Worm (Caenorhabditis elegans) whole organism, L3 larva: ENCODE measurements around the gene T28D6.6.

Experiments
- R02D3.7 ChIP-seq: fragments of 150-350 bp; optimal IDR thresholded peaks from 2 replicates; lab custom pipeline; 2014; ENCODE audit warnings: missing biosample characterization, missing genetic modification characterization
- ZK546.5 ChIP-seq: sonication (generic microtip); optimal IDR thresholded peaks from 2 replicates; lab custom pipeline; 2017; ENCODE audit warnings: missing biosample characterization, missing genetic modification characterization
- ama-1 ChIP-seq: fragments of 150-350 bp; optimal IDR thresholded peaks from 2 replicates; lab custom pipeline; 2018
- ceh-16 ChIP-seq: sonication (generic microtip); optimal IDR thresholded peaks from 2 replicates; lab custom pipeline; 2017; ENCODE audit warnings: missing biosample characterization, missing genetic modification characterization
- ceh-28 ChIP-seq: fragments of 150-350 bp; optimal IDR thresholded peaks from 2 replicates; lab custom pipeline; 2014; ENCODE audit warnings: missing biosample characterization, missing genetic modification reagents, missing genetic modification characterization
- ceh-82 ChIP-seq: fragments of 150-350 bp; optimal IDR thresholded peaks from 2 replicates; lab custom pipeline; 2014; ENCODE audit warnings: missing biosample characterization, missing genetic modification characterization
- ceh-9 ChIP-seq: sonication (generic microtip); optimal IDR thresholded peaks from 2 replicates; lab custom pipeline; 2018; ENCODE audit warnings: missing biosample characterization, missing genetic modification characterization
- daf-12 ChIP-seq: fragments of 150-350 bp; optimal IDR thresholded peaks from 2 replicates; lab custom pipeline; 2014; ENCODE audit warnings: missing biosample characterization, missing genetic modification reagents, missing genetic modification characterization
- egl-27 ChIP-seq: sonication (generic microtip); optimal IDR thresholded peaks from 4 replicates; lab custom pipeline; 2017; ENCODE audit warnings: missing biosample characterization, missing genetic modification reagents, missing genetic modification characterization
- egl-5 ChIP-seq: fragments of 150-350 bp; optimal IDR thresholded peaks from 2 replicates; lab custom pipeline; 2017; ENCODE audit warnings: missing biosample characterization, missing genetic modification reagents, missing genetic modification characterization, inconsistent platforms
- elt-1 ChIP-seq: fragments of 150-350 bp; optimal IDR thresholded peaks from 2 replicates; lab custom pipeline; 2014; ENCODE audit warnings: missing biosample characterization, missing genetic modification characterization
- elt-2 ChIP-seq: sonication (generic microtip); optimal IDR thresholded peaks from 2 replicates; lab custom pipeline; 2016; ENCODE audit warnings: missing genetic modification reagents, mild to moderate bottlenecking, missing genetic modification characterization, missing compliant biosample characterization
- elt-3 ChIP-seq, 3 experiments: fragments of 150-350 bp in 1 of 3; sonication (generic microtip) in 2 of 3; optimal IDR thresholded peaks; 2 replicates in 2 of 3; 4 replicates in 1 of 3; lab custom pipeline; 2014 to 2017; ENCODE audit warnings: missing biosample characterization in 3 of 3, missing genetic modification characterization in 3 of 3
- fkh-10 ChIP-seq: sonication (generic microtip); optimal IDR thresholded peaks from 2 replicates; lab custom pipeline; 2017; ENCODE audit warnings: missing biosample characterization, missing genetic modification reagents, missing genetic modification characterization
- fkh-2 ChIP-seq: fragments of 150-350 bp; optimal IDR thresholded peaks from 2 replicates; lab custom pipeline; 2014; ENCODE audit warnings: missing biosample characterization, missing genetic modification reagents, missing genetic modification characterization
- fos-1 ChIP-seq: fragments of 150-350 bp; optimal IDR thresholded peaks from 2 replicates; lab custom pipeline; 2014; ENCODE audit warnings: missing biosample characterization, missing genetic modification characterization
- hmg-11 ChIP-seq: sonication (generic microtip); optimal IDR thresholded peaks from 2 replicates; lab custom pipeline; 2016; ENCODE audit warnings: missing genetic modification characterization, missing compliant biosample characterization
- jun-1 ChIP-seq: fragments of 150-350 bp; optimal IDR thresholded peaks from 2 replicates; lab custom pipeline; 2014; ENCODE audit warnings: missing biosample characterization, missing genetic modification reagents, missing genetic modification characterization
- lin-15B ChIP-seq: fragments of 150-350 bp; optimal IDR thresholded peaks from 2 replicates; lab custom pipeline; 2014; ENCODE audit warnings: missing biosample characterization, missing genetic modification characterization
- lin-39 ChIP-seq: fragments of 150-350 bp; optimal IDR thresholded peaks from 2 replicates; lab custom pipeline; 2018; ENCODE audit warnings: missing biosample characterization, missing genetic modification reagents, missing genetic modification characterization
- lsy-12 ChIP-seq: sonication (generic microtip); optimal IDR thresholded peaks from 2 replicates; lab custom pipeline; 2016; ENCODE audit warnings: mild to moderate bottlenecking, missing genetic modification characterization, missing compliant biosample characterization
- mdl-1 ChIP-seq: fragments of 150-350 bp; optimal IDR thresholded peaks from 2 replicates; lab custom pipeline; 2014; ENCODE audit warnings: missing biosample characterization, missing genetic modification characterization
- mml-1 ChIP-seq: fragments of 150-350 bp; sonication (generic microtip); optimal IDR thresholded peaks from 3 replicates; lab custom pipeline; 2014; ENCODE audit warnings: missing biosample characterization, missing genetic modification characterization
- nfya-1 ChIP-seq: sonication (generic microtip); optimal IDR thresholded peaks from 2 replicates; lab custom pipeline; 2017; ENCODE audit warnings: missing genetic modification characterization, mild to moderate bottlenecking, missing compliant biosample characterization, antibody characterized with exemption, moderate library complexity; ENCODE audit not compliant: insufficient read depth
- nhr-11 ChIP-seq: fragments of 150-350 bp; optimal IDR thresholded peaks from 2 replicates; lab custom pipeline; 2014; ENCODE audit warnings: missing biosample characterization, missing genetic modification characterization
- nhr-12 ChIP-seq: fragments of 150-350 bp; optimal IDR thresholded peaks from 2 replicates; lab custom pipeline; 2014; ENCODE audit warnings: missing biosample characterization, missing genetic modification characterization
- nhr-23 ChIP-seq: fragments of 150-350 bp; optimal IDR thresholded peaks from 2 replicates; lab custom pipeline; 2014; ENCODE audit warnings: missing biosample characterization, missing genetic modification reagents, missing genetic modification characterization
- nhr-25 ChIP-seq: sonication (generic microtip); optimal IDR thresholded peaks from 2 replicates; lab custom pipeline; 2017; ENCODE audit warnings: missing biosample characterization, missing genetic modification characterization
- nhr-28 ChIP-seq: fragments of 150-350 bp; optimal IDR thresholded peaks from 2 replicates; lab custom pipeline; 2014; ENCODE audit warnings: missing biosample characterization, missing genetic modification characterization
- nhr-67 ChIP-seq: fragments of 150-350 bp; optimal IDR thresholded peaks from 2 replicates; lab custom pipeline; 2014; ENCODE audit warnings: missing biosample characterization, missing genetic modification characterization
- nhr-76 ChIP-seq: fragments of 150-350 bp; sonication (generic microtip); optimal IDR thresholded peaks from 5 replicates; lab custom pipeline; 2014; ENCODE audit warnings: missing biosample characterization, missing genetic modification characterization
- nhr-77 ChIP-seq: fragments of 150-350 bp; optimal IDR thresholded peaks from 2 replicates; lab custom pipeline; 2014; ENCODE audit warnings: missing biosample characterization, missing genetic modification characterization
- pha-4 ChIP-seq: fragments of 150-350 bp; optimal IDR thresholded peaks from 2 replicates; lab custom pipeline; 2014; ENCODE audit warnings: missing biosample characterization, missing genetic modification reagents, missing genetic modification characterization
- pqm-1 ChIP-seq: fragments of 150-350 bp; optimal IDR thresholded peaks from 2 replicates; lab custom pipeline; 2017; ENCODE audit warnings: missing biosample characterization, missing genetic modification characterization, inconsistent platforms
- sea-2 ChIP-seq: fragments of 150-350 bp; sonication (generic microtip); optimal IDR thresholded peaks from 4 replicates; lab custom pipeline; 2014; ENCODE audit warnings: missing biosample characterization, missing genetic modification reagents, missing genetic modification characterization
- skn-1 ChIP-seq: fragments of 150-350 bp; optimal IDR thresholded peaks from 2 replicates; lab custom pipeline; 2014; ENCODE audit warnings: missing biosample characterization, missing genetic modification characterization
- tbx-2 ChIP-seq: sonication (generic microtip); optimal IDR thresholded peaks from 2 replicates; lab custom pipeline; 2016; ENCODE audit warnings: mild to moderate bottlenecking, missing genetic modification characterization, missing compliant biosample characterization
- unc-39 ChIP-seq: sonication (generic microtip); optimal IDR thresholded peaks from 4 replicates; lab custom pipeline; 2017; ENCODE audit warnings: missing biosample characterization, missing genetic modification characterization
- unc-62 ChIP-seq: fragments of 150-350 bp; sonication (generic microtip); optimal IDR thresholded peaks from 4 replicates; lab custom pipeline; 2014; ENCODE audit warnings: missing biosample characterization, missing genetic modification reagents, missing genetic modification characterization
- zag-1 ChIP-seq: fragments of 150-350 bp; optimal IDR thresholded peaks from 2 replicates; lab custom pipeline; 2014; ENCODE audit warnings: missing biosample characterization, missing genetic modification characterization

T28D6.6 gene

ce11 chrIII:11317164-11317620, 25.7 kb downstream of the T28D6.6 start, which contains the start of gene mcm-10:
mcm-10 (plus strand) TSS chrIII:11317570.
- peak; percentile 20 for TF ChIP-seq egl-5 (tag; lab: Kevin White, UChicago)
- peak; percentile 46 for TF ChIP-seq nhr-25 (tag; lab: Kevin White, UChicago)
- no peak for TF ChIP-seq fos-1
- TF ChIP-seq elt-2 (tag; lab: Kevin White, UChicago): peak; percentile 38
- no peak for TF ChIP-seq tbx-2 (tag; lab: Kevin White, UChicago)
- TF ChIP-seq ceh-28 (tag; lab: Kevin White, UChicago): peak; percentile 35
- TF ChIP-seq mml-1 (tag; lab: Kevin White, UChicago): no peak
- no peak for TF ChIP-seq egl-27 (tag; lab: Kevin White, UChicago)
- no peak for TF ChIP-seq nhr-11
- no peak for TF ChIP-seq unc-39
- TF ChIP-seq ama-1 (lab: Kevin White, UChicago): peak; percentile 11
- peak; percentile 63 for TF ChIP-seq jun-1 (tag; lab: Kevin White, UChicago)
- TF ChIP-seq lin-15B: peak; percentile 72
- peak; percentile 23 for TF ChIP-seq pha-4 (tag; lab: Kevin White, UChicago)
- peak; percentile 39 for TF ChIP-seq nhr-23 (tag; lab: Kevin White, UChicago)
- no peak for TF ChIP-seq ceh-16 (tag; lab: Kevin White, UChicago)
- peak; percentile 36 for TF ChIP-seq skn-1 (tag; lab: Kevin White, UChicago)
- TF ChIP-seq nhr-28 (tag; lab: Kevin White, UChicago): no peak
- TF ChIP-seq mdl-1 (tag; lab: Kevin White, UChicago): no peak
- TF ChIP-seq unc-62 (GFP tag; lab: Kevin White, UChicago): no peak
- TF ChIP-seq fkh-2 (tag; lab: Kevin White, UChicago): no peak
- peak; percentile 43 for TF ChIP-seq lin-39 (tag; lab: Kevin White, UChicago)
- no peak for TF ChIP-seq sea-2 (GFP tag; lab: Kevin White, UChicago)
- TF ChIP-seq zag-1 (tag; lab: Kevin White, UChicago): no peak
- TF ChIP-seq R02D3.7 (tag; lab: Kevin White, UChicago): peak; percentile 18
- peak; percentile 45 for TF ChIP-seq fkh-10 (GFP tag; lab: Kevin White, UChicago)
- no peak for TF ChIP-seq nhr-67 (tag; lab: Kevin White, UChicago)
- TF ChIP-seq hmg-11 (tag; lab: Kevin White, UChicago): peak; percentile 83
- TF ChIP-seq nhr-12 (tag; lab: Kevin White, UChicago): no peak
- no peak for TF ChIP-seq elt-1 (tag; lab: Kevin White, UChicago)
- peak; percentile 67 for TF ChIP-seq nfya-1 (tag; lab: Kevin White, UChicago)
- TF ChIP-seq lsy-12 (tag; lab: Kevin White, UChicago): no peak
- TF ChIP-seq pqm-1 (tag; lab: Kevin White, UChicago): peak; percentile 12

ce11 chrIII:11311466-11311865, 31.4 kb downstream of the T28D6.6 start, which contains the start of gene rab-35:
rab-35 (minus strand) TSS chrIII:11311566.
- TF ChIP-seq jun-1 (tag; lab: Kevin White, UChicago): no peak
- TF ChIP-seq nfya-1 (tag; lab: Kevin White, UChicago): no peak
- no peak for TF ChIP-seq ZK546.5 (tag; lab: Kevin White, UChicago)
- TF ChIP-seq lsy-12 (tag; lab: Kevin White, UChicago): no peak
- no peak for TF ChIP-seq elt-3 (tag; optimal IDR thresholded peaks at IDR 0.05; lab: Kevin White, UChicago)
- no peak for TF ChIP-seq pqm-1 (tag; lab: Kevin White, UChicago)
- TF ChIP-seq daf-12 (tag; lab: Kevin White, UChicago): no peak
- no peak for TF ChIP-seq fkh-10 (GFP tag; lab: Kevin White, UChicago)
- TF ChIP-seq nhr-11: no peak
- TF ChIP-seq nhr-25 (tag; lab: Kevin White, UChicago): no peak
- no peak for TF ChIP-seq skn-1 (tag; lab: Kevin White, UChicago)
- TF ChIP-seq ceh-9 (tag; lab: Kevin White, UChicago): no peak
- no peak for TF ChIP-seq nhr-77 (tag; lab: Kevin White, UChicago)
- no peak for TF ChIP-seq fkh-2 (tag; lab: Kevin White, UChicago)
- no peak for TF ChIP-seq nhr-76
- TF ChIP-seq ceh-82 (tag; lab: Kevin White, UChicago): no peak
- TF ChIP-seq, all 47 proteins: peak for 0
